Worm (Caenorhabditis elegans): ENCODE results near the gene T22F7.4.

- TF ChIP-seq peb-1 (tag; optimal IDR thresholded peaks at IDR 0.05) (no peak), lin-39 (tag; optimal IDR thresholded peaks at IDR 0.05) (no peak), ztf-4 (tag; optimal IDR thresholded peaks at IDR 0.05) (no peak), elt-3 (tag; optimal IDR thresholded peaks at IDR 0.05) (no peak), ama-1 (optimal IDR thresholded peaks at IDR 0.05) (no peak), alr-1 (tag; optimal IDR thresholded peaks at IDR 0.05) (no peak), snpc-4 (tag; optimal IDR thresholded peaks at IDR 0.05) (no peak), lsy-2 (tag; optimal IDR thresholded peaks at IDR 0.05) (no peak), nhr-25 (tag; optimal IDR thresholded peaks at IDR 0.05) (no peak), nhr-12 (tag; optimal IDR thresholded peaks at IDR 0.05) (no peak), R02D3.7 (tag; optimal IDR thresholded peaks at IDR 0.05) (no peak), fos-1 (tag; optimal IDR thresholded peaks at IDR 0.05) (no peak), skn-1 (tag; optimal IDR thresholded peaks at IDR 0.05) (no peak), F13H6.1 (tag; optimal IDR thresholded peaks at IDR 0.05) (no peak)
Observed at ce11 chrIII:568815-569214, 42.1 kb upstream of the T22F7.4 start.

Data from whole organism, L2 larva.